Worm (Caenorhabditis elegans): ENCODE measurements around the gene D1044.6.
A peak's percentile ranks its signal among the peaks of the same experiment; 100 is the strongest.

D1044.6 gene

ce11 chrIII:5505474-5506022 lies 37.4 kb downstream of the D1044.6 start:
- no peak for TF ChIP-seq nhr-10 (tag; optimal IDR thresholded peaks at IDR 0.05)
- TF ChIP-seq F13H6.1 (tag; optimal IDR thresholded peaks at IDR 0.05), result no peak
- TF ChIP-seq ama-1 (optimal IDR thresholded peaks at IDR 0.05), result peak; percentile 43

ce11 chrIII:5504725-5505473 lies 38.1 kb downstream of the D1044.6 start:
- TF ChIP-seq unc-55 (GFP tag; optimal IDR thresholded peaks at IDR 0.05) (no peak), nhr-6 (tag; optimal IDR thresholded peaks at IDR 0.05) (no peak), lsy-2 (tag; optimal IDR thresholded peaks at IDR 0.05) (peak in 1 of 2 experiments; percentile 5)

DNA sequence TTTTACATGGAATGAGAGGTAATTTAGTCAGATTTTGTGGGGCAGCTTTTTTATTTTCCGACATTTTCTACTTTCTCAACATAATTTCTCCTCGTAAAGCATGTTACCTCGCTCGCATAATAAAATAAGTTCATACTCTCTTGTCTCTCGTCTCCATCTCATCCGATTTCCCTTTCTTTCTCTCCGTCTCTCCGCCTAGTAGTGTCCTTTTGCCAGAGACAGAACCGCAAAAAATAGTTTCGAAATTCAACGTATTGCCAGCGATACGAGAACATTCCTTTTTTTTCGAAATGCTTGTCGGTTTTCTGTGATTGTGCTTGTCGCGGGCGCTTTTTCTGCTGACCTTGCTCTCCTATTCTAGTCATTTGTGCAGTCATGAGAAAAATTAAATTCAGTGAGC lies 38.8 kb downstream of the D1044.6 start:
- TF ChIP-seq ceh-16 (tag; optimal IDR thresholded peaks at IDR 0.05), result peak; percentile 14
- TF ChIP-seq nhr-25 (tag; optimal IDR thresholded peaks at IDR 0.05), result peak; percentile 18
- no peak for TF ChIP-seq ZK546.5 (tag; optimal IDR thresholded peaks at IDR 0.05)
- TF ChIP-seq crh-2 (tag; optimal IDR thresholded peaks at IDR 0.05), result peak; percentile 79
- no peak for TF ChIP-seq unc-39 (tag; optimal IDR thresholded peaks at IDR 0.05)
- TF ChIP-seq skn-1 (tag; optimal IDR thresholded peaks at IDR 0.05), result no peak
- TF ChIP-seq dmd-4 (tag; optimal IDR thresholded peaks at IDR 0.05), result no peak
- peak; percentile 87 for TF ChIP-seq ztf-4 (tag; optimal IDR thresholded peaks at IDR 0.05)
- TF ChIP-seq fos-1 (tag; optimal IDR thresholded peaks at IDR 0.05), result peak; percentile 50
- no peak for TF ChIP-seq mdl-1 (tag; optimal IDR thresholded peaks at IDR 0.05)
- peak; percentile 19 to 53 for TF ChIP-seq lsy-2 (tag; optimal IDR thresholded peaks at IDR 0.05)
- peak; percentile 55 for TF ChIP-seq nhr-21 (tag; optimal IDR thresholded peaks at IDR 0.05)
- TF ChIP-seq elt-1 (tag; optimal IDR thresholded peaks at IDR 0.05), result no peak
- peak; percentile 16 for TF ChIP-seq snpc-4 (tag; optimal IDR thresholded peaks at IDR 0.05)
- TF ChIP-seq aly-2 (tag; optimal IDR thresholded peaks at IDR 0.05), result no peak
- TF ChIP-seq gmeb-1 (tag; optimal IDR thresholded peaks at IDR 0.05), result peak; percentile 51
- TF ChIP-seq nhr-129 (tag; optimal IDR thresholded peaks at IDR 0.05), result peak; percentile 81
- peak; percentile 95 for TF ChIP-seq ama-1 (optimal IDR thresholded peaks at IDR 0.05)
- TF ChIP-seq nhr-6 (tag; optimal IDR thresholded peaks at IDR 0.05), result peak; percentile 2
- TF ChIP-seq unc-55 (GFP tag; optimal IDR thresholded peaks at IDR 0.05), result peak; percentile 74
- TF ChIP-seq nhr-11 (tag; optimal IDR thresholded peaks at IDR 0.05), result no peak
- TF ChIP-seq F13H6.1 (tag; optimal IDR thresholded peaks at IDR 0.05), result peak; percentile 30
- TF ChIP-seq sma-9 (GFP tag; optimal IDR thresholded peaks at IDR 0.05), result peak; percentile 80
- no peak for TF ChIP-seq sma-9 (tag; optimal IDR thresholded peaks at IDR 0.05)
- TF ChIP-seq egl-27 (tag; optimal IDR thresholded peaks at IDR 0.05), result peak; percentile 3
- no peak for TF ChIP-seq nhr-23 (tag; optimal IDR thresholded peaks at IDR 0.05)
- peak; percentile 96 for TF ChIP-seq C34F6.9 (tag; optimal IDR thresholded peaks at IDR 0.05)
- TF ChIP-seq Y55F3AM.14 (GFP tag; optimal IDR thresholded peaks at IDR 0.05), result peak; percentile 1
- TF ChIP-seq blmp-1 (tag; optimal IDR thresholded peaks at IDR 0.05; ENCODE audit: insufficient read depth), result peak; percentile 50
- peak; percentile 6 for TF ChIP-seq sma-3 (GFP tag; optimal IDR thresholded peaks at IDR 0.05)

DNA sequence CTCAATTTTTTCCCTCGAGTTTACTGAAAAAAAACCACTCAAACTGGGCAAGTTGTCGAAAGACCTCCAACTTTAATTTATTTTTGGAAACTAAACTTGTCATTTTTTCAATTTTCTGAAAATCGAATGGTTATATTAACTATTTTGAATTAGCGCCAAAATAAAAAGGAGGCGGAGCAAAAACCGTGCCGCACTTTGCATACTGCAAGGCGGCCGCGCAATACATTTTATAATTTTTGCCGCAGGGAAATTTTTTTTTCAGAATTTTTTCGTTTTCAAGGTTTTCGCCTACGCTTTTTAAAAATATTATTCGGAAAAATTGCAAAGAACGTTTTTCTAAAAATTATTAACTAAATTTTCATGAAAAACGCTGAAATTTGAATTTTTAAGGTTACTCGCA lies 39.3 kb downstream of the D1044.6 start:
- TF ChIP-seq zag-1 (tag; optimal IDR thresholded peaks at IDR 0.05) (no peak), sem-4 (tag; optimal IDR thresholded peaks at IDR 0.05) (no peak), fos-1 (tag; optimal IDR thresholded peaks at IDR 0.05) (no peak), nhr-6 (tag; optimal IDR thresholded peaks at IDR 0.05) (no peak), nhr-25 (tag; optimal IDR thresholded peaks at IDR 0.05) (no peak), skn-1 (tag; optimal IDR thresholded peaks at IDR 0.05) (no peak), lin-39 (tag; optimal IDR thresholded peaks at IDR 0.05) (no peak), unc-62 (GFP tag; optimal IDR thresholded peaks at IDR 0.05) (no peak), alr-1 (tag; optimal IDR thresholded peaks at IDR 0.05) (no peak), mbf-1 (tag; optimal IDR thresholded peaks at IDR 0.05) (no peak), ztf-4 (tag; optimal IDR thresholded peaks at IDR 0.05) (no peak), nhr-237 (tag; optimal IDR thresholded peaks at IDR 0.05) (no peak), nhr-12 (tag; optimal IDR thresholded peaks at IDR 0.05) (no peak), ZK546.5 (tag; optimal IDR thresholded peaks at IDR 0.05) (no peak)
